Worm (Caenorhabditis elegans) whole organism, L1 larva: ENCODE data around the gene bbs-2.

ENCODE experiments used
- aly-2 ChIP-seq: fragments of 150-350 bp; optimal IDR thresholded peaks from 2 replicates; lab custom pipeline; 2014; ENCODE audit warnings: missing biosample characterization, missing genetic modification characterization
- dpl-1 ChIP-seq, 3 experiments: fragments of 150-350 bp in 2 of 3; sonication (generic microtip) in 1 of 3; optimal IDR thresholded peaks; 2 replicates each; lab custom pipeline; 2014 to 2017; ENCODE audit warnings: missing biosample characterization in 3 of 3, missing genetic modification characterization in 3 of 3, missing genetic modification reagents in 3 of 3
- lin-13 ChIP-seq: fragments of 150-350 bp; optimal IDR thresholded peaks from 2 replicates; lab custom pipeline; 2014; ENCODE audit warnings: missing biosample characterization, missing genetic modification reagents, missing genetic modification characterization
- lsy-2 ChIP-seq, 2 experiments: fragments of 150-350 bp; optimal IDR thresholded peaks; 2 replicates each; lab custom pipeline; 2014; ENCODE audit warnings: missing biosample characterization in 2 of 2, missing genetic modification characterization in 2 of 2
- mab-9 ChIP-seq: fragments of 200-800 bp; sonication (Bioruptor generic); IDR thresholded peaks from 2 replicates; pipeline ENCODE4 v1.3.6; 2022; ENCODE audit warnings: missing genetic modification reagents, missing genetic modification characterization, missing compliant biosample characterization
- nhr-12 ChIP-seq: sonication (generic microtip); optimal IDR thresholded peaks from 2 replicates; lab custom pipeline; 2017; ENCODE audit warnings: missing biosample characterization, missing genetic modification characterization
- skn-1 ChIP-seq: fragments of 150-350 bp; optimal IDR thresholded peaks from 2 replicates; lab custom pipeline; 2014; ENCODE audit warnings: missing biosample characterization, missing genetic modification characterization
- vab-15 ChIP-seq: sonication (generic microtip); optimal IDR thresholded peaks from 2 replicates; lab custom pipeline; 2017; ENCODE audit warnings: missing genotype, mild to moderate bottlenecking, missing genetic modification characterization, missing compliant biosample characterization
- xbp-1 ChIP-seq: sonication (generic microtip); optimal IDR thresholded peaks from 2 replicates; lab custom pipeline; 2016; ENCODE audit warnings: missing genetic modification characterization, missing compliant biosample characterization
- zag-1 ChIP-seq: fragments of 150-350 bp; optimal IDR thresholded peaks from 2 replicates; lab custom pipeline; 2014; ENCODE audit warnings: missing biosample characterization, missing genetic modification characterization
- ztf-11 ChIP-seq, 2 experiments: sonication (generic microtip); optimal IDR thresholded peaks; 2 replicates each; lab custom pipeline; 2016 to 2017; ENCODE audit warnings: missing genetic modification characterization in 2 of 2, missing biosample characterization in 1 of 2, missing compliant biosample characterization in 1 of 2

DNA sequence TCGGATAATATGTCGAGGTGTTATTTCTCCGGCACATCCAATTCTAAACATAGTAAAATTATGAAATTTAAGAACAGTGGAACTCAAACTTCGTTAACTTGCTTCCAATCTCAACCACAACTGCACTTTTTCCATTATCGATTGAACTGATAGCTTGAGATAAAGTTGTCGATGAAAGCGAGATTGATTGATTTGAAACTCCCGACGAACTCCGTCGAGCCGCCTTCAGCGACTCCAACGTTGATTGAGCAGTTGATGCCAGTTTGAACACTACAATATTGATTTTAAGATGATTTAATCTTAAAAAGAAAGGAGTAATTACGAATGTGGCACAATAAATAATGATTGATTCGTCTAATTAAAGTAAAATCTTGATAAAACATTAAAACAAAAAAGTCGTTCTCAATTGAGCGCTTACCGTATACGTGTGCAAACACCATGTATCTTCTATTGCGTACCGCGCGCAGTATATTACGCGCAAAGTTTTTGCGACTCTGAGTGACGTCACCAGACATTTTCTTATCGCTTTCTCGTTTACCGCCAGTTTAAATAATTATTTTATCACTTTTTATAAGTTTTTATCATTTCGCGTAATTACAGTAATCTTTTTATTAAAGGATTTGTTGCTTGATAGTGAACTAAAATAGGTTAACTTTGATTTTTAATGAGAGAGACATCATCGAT, 31.5 kb upstream of the bbs-2 start, which contains the start of gene arp-11:
- TF ChIP-seq mab-9 (GFP tag; lab: Robert Waterston, UW) (no peak), xbp-1 (tag; lab: Kevin White, UChicago) (peak; percentile 77), lin-13 (GFP tag; lab: Kevin White, UChicago) (peak; percentile 42), vab-15 (tag; lab: Kevin White, UChicago) (no peak), skn-1 (tag; lab: Kevin White, UChicago) (peak; percentile 70), ztf-11 (tag; optimal IDR thresholded peaks at IDR 0.05; lab: Kevin White, UChicago) (no peak), lsy-2 (tag; optimal IDR thresholded peaks at IDR 0.05; lab: Kevin White, UChicago) (peak; percentile 97 to 99), zag-1 (tag; lab: Kevin White, UChicago) (no peak), dpl-1 (GFP tag; optimal IDR thresholded peaks at IDR 0.05; lab: Kevin White, UChicago) (peak; percentile 72 to 78 (median 76)), aly-2 (tag; lab: Kevin White, UChicago) (no peak), nhr-12 (tag; lab: Kevin White, UChicago) (no peak)
